Fruit fly (Drosophila melanogaster) S2 (cell line): ENCODE measurements around the gene PIP82.

Experiments used
- CG8478 ChIP-seq: fragments of >200 bp; optimal IDR thresholded peaks from 2 replicates; lab custom pipeline; 2018
- CTCF ChIP-seq, 2 experiments: fragments of >200 bp; optimal IDR thresholded peaks; 2 replicates each; lab custom pipeline; 2018

The PIP82 gene

dm6 chrX:8554303-8554702 is 24.8 kb upstream of the PIP82 start:
- TF ChIP-seq CTCF (optimal IDR thresholded peaks at IDR 0.05; lab: Kevin White, UChicago) (peak in 1 of 2 experiments; percentile 12), CG8478 (lab: Kevin White, UChicago) (no peak)

DNA sequence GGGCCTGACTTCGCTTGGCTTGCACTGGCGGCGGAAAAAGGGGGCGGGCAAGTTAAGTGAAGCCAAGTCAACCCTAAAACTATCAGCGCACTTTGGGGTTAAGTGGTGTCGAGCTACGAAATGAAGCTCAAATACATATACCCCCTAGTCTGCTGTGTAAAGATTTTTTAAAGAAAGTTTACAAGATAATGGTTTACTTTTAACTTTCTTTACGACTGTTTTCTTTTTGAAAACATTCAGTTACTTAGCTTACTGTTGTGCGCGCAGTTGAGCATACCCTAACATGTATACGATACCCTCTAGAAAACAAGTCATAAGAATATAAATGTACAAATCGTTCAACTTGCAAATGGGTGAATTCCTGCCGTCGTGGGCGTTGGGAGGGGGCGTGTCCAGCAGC is 13.2 kb upstream of the PIP82 start:
- TF ChIP-seq CTCF (optimal IDR thresholded peaks at IDR 0.05; lab: Kevin White, UChicago) = no peak
- TF ChIP-seq CG8478 (lab: Kevin White, UChicago) = no peak

DNA sequence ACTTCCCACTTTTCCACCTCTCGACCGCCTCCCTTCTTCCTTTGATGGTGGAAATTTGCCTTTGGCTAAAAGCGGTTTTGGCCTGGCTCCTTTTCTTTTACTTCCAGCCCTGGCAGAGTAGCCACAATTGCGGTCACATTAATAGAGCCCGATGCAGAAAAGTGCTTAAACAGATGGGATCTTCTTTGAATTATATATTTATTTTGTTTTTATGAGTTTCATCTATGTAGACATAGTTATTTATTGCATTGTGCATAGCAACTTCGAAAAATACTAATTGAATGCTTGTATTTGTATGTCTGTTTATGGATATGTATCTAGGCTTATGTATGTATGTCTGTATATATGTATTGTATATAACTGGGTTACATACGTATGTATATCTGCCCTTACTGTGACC is 12.5 kb upstream of the PIP82 start:
- TF ChIP-seq CTCF (optimal IDR thresholded peaks at IDR 0.05; lab: Kevin White, UChicago) (no peak), CG8478 (lab: Kevin White, UChicago) (no peak)

DNA sequence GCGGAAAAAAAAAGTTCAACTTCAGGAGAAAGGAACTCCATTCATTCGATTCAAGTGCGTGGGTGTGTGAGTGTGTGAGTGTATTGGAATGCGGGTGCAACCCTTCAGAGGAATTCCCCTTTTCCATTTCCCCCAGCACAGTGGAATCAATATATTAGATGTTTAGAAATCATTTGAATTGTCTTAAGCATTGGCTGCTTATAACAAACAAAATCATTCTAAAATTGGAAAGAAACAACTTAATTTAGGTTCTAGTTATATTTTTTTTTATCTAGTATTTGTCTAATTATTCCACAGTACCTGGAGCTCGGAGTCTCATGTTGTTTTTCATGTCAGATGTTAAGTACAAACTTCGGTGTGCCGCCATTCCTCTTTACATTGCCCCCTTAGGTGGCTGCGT is 9.5 kb upstream of the PIP82 start:
- no peak for TF ChIP-seq CG8478 (lab: Kevin White, UChicago)
- no peak for TF ChIP-seq CTCF (optimal IDR thresholded peaks at IDR 0.05; lab: Kevin White, UChicago)

DNA sequence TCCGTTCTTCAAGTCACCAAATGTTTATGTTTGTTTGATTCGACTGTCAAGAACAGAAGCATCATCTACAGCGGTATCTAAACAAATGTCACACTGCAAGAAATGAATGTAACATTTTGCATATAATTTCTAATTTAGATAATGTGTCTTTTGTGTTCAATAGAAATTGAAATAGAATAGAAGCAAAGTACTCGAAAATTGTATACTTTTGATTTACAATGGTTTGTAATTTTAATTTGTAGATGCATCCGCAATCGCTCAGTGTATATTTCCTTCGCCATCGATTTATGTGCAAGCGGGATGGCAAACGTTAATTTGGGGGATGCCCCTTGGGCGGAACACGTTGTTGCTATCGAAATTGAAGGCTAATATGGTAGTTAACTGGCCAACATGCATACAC is 8.7 kb upstream of the PIP82 start:
- TF ChIP-seq CG8478 (lab: Kevin White, UChicago) = no peak
- no peak for TF ChIP-seq CTCF (optimal IDR thresholded peaks at IDR 0.05; lab: Kevin White, UChicago)

dm6 chrX:8536649-8537048 is 7.2 kb upstream of the PIP82 start:
- TF ChIP-seq CTCF (optimal IDR thresholded peaks at IDR 0.05; lab: Kevin White, UChicago) = no peak
- TF ChIP-seq CG8478 (lab: Kevin White, UChicago) = no peak

DNA sequence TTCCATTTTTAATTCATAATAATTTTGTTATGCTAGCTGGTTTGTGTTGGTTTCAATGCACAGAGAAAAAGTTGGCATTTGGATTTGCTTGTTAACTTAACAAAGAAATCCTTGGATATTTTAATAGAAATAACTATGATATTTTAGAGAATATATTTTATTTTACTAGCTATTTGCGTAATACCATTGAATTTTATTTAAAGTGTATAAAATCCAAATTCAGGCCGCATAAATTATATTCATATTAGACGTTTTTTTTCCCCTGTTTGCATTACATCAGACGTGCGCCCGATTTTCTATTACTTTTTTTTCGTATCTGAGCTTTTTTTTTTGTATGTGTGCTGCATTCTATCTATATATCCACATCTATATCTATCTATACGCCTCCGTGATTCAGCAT is 5.2 kb upstream of the PIP82 start:
- TF ChIP-seq CTCF (optimal IDR thresholded peaks at IDR 0.05; lab: Kevin White, UChicago) = no peak
- no peak for TF ChIP-seq CG8478 (lab: Kevin White, UChicago)

DNA sequence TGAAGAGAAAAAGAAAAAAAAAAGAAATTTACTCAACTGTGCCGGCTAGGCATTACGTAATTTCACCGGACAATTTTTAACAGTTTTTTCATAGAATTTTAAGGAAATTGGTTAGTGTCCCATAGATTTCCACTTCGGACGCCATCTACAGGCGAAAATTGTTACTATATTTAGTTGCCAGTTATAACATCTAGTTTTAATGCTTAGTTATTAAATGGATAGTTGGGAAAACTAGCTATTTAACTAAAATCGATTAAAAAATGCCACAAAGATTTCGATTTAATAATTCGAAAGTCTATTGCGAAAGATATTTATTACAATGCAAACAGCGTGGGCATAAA is 4.8 kb upstream of the PIP82 start:
- TF ChIP-seq CG8478 (lab: Kevin White, UChicago) (no peak), CTCF (optimal IDR thresholded peaks at IDR 0.05; lab: Kevin White, UChicago) (peak; percentile 35 to 65)

DNA sequence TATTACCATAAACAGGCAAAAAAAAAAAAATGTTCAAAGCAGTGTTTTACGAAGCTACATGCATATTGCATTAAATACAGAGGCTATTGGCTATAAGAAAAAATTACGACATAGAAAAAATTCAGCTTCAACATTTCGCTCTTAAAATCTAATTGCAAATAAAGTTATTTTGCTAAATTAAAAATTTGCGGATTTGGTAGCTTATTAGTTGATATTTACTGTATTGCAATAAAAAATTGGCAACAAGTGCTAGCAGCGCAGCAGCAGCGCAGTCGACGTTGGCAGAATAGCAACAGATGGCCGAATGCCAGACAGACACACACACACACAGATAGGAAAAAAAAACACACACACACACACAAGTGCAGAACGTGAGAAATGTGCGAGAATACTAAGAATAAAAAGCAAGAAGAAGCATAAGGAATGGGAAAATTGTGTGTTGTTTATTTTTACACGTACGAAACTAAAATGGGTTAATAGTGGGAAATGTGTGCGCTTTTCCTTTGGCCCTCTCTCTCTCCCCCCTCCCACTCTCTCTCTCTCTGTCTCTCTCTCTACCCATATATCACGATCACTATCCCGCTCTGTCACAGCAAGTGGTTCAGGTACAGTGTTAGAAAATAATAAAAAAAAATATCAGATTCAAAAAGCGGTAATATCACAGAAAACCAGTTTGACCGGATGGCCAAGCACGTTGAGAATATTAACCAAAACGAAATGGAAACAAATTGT is 4.3 kb upstream of the PIP82 start:
- TF ChIP-seq CG8478 (lab: Kevin White, UChicago) = no peak
- no peak for TF ChIP-seq CTCF (optimal IDR thresholded peaks at IDR 0.05; lab: Kevin White, UChicago)

- TF ChIP-seq CG8478 (lab: Kevin White, UChicago) (no peak), CTCF (optimal IDR thresholded peaks at IDR 0.05; lab: Kevin White, UChicago) (no peak)
Measured at dm6 chrX:8531775-8532174, 2.3 kb upstream of the PIP82 start.

- TF ChIP-seq CTCF (optimal IDR thresholded peaks at IDR 0.05; lab: Kevin White, UChicago) (no peak), CG8478 (lab: Kevin White, UChicago) (no peak)
Measured at dm6 chrX:8523572-8524155, 5.8 kb downstream of the PIP82 start.

DNA sequence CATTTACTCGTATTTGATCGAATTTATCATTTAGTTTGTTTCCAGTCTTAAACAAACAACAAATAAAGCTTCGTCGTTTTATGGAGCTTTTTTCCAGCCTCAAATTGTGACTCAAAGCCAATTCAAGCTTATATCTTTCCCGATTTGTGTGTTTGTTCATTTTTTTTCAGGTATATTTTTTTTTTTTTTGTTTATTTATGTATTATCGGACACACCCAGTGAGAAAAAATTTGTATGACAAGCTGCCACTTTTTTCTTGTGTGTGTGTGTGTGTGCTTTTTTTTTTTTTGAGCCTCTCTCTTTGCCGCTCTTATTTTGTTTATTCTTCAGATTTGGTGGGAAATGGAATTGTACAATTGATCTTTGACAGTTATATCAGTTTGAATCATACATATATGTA is 7.0 kb downstream of the PIP82 start:
- TF ChIP-seq CTCF (optimal IDR thresholded peaks at IDR 0.05; lab: Kevin White, UChicago) (no peak), CG8478 (lab: Kevin White, UChicago) (no peak)

DNA sequence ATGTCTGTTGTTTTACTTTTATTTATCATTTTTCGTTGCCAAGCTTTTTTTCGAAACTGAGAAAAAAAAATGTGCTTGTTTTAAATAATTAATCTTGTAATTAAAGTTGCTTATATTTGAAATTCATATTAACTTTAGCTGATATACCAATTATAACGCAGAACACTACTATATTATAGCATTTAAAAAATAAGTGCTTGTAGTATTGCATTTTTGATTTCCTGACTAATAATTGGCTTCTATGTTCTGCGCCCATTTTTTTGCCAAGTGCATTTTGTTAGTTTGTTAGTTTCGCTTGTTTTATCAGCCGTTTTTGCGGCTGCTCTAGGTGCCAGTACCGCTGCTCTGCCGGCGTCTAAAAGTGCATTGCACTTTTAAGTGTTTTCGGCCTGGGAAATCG is 8.0 kb downstream of the PIP82 start:
- TF ChIP-seq CG8478 (lab: Kevin White, UChicago) (no peak), CTCF (optimal IDR thresholded peaks at IDR 0.05; lab: Kevin White, UChicago) (no peak)

DNA sequence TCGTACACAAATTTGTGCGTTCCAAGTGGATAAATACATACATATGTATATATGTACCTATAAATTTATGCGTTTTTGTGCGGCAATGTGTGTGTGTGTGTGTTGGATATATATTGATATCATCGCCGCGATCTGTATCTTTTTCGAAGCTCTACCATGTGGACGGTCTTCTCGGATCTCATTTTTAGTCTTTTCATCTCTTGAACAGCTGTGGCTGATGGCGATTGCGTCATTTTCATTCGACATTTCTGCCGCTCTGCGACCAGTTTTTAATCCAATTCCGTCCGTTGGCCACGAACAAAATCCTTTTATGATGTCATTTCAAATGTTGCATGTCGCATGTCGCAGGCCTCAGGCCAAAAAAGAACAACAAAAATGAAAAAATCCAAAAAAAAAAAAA is 9.0 kb downstream of the PIP82 start:
- no peak for TF ChIP-seq CTCF (optimal IDR thresholded peaks at IDR 0.05; lab: Kevin White, UChicago)
- no peak for TF ChIP-seq CG8478 (lab: Kevin White, UChicago)

DNA sequence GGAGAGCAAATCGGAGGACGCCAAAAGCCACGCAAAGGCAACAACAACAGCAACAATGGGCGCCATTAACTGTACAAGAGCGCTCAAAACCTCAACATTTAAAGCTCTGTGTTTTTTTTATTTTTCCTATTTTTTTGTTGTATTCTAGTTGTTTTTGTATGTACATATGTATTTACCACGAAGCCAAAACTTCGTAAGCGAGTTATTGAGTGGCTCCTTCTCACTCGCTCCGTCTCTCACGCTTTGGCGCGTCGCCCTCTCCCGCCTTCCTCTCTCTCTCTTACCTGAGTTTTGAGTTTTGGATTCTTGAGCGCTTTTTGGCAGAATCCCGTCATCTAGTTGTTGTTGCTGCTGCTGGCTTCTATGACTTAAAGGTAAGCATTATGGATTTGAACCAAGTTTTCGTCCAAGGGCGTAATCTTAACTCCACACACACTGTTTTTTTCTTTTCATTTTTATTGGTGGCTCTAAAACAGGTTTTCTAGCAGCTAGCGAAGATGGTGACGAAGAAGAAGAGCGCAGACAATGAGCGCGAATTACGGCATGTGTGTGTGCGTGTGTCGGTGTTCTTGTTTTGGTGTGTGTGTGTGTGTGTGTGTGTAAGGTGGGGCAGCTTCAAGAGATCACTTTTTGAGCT is 11.4 kb downstream of the PIP82 start:
- TF ChIP-seq CG8478 (lab: Kevin White, UChicago) = no peak
- TF ChIP-seq CTCF (optimal IDR thresholded peaks at IDR 0.05; lab: Kevin White, UChicago) = no peak
